Worm (Caenorhabditis elegans) whole organism, L4 larva: ENCODE results near the gene ceh-86.
A peak's percentile ranks its signal among the peaks of the same experiment; 100 is the strongest.

Experiments used
- F10B5.3 ChIP-seq: sonication (generic microtip); optimal IDR thresholded peaks from 2 replicates; lab custom pipeline; 2016; ENCODE audit warnings: mild to moderate bottlenecking, missing genetic modification characterization, missing compliant biosample characterization
- F26F4.8 ChIP-seq: fragments of 200-800 bp; sonication (Bioruptor generic); conservative IDR thresholded peaks from 2 replicates; pipeline ENCODE4 v1.3.6; 2022; ENCODE audit warnings: missing genetic modification characterization, missing compliant biosample characterization
- F44E2.7 ChIP-seq: fragments of 200-800 bp; sonication (Bioruptor generic); IDR thresholded peaks from 2 replicates; pipeline ENCODE4 v2.1.2; 2022; ENCODE audit warnings: missing genetic modification characterization, missing compliant biosample characterization
- Y48G9A.11 ChIP-seq: fragments of 200-800 bp; sonication (Bioruptor generic); IDR thresholded peaks from 2 replicates; pipeline ENCODE4 v1.3.6; 2022; ENCODE audit warnings: missing genetic modification reagents, missing genetic modification characterization, missing compliant biosample characterization
- ZK337.2 ChIP-seq: fragments of 200-800 bp; sonication (Bioruptor generic); IDR thresholded peaks from 2 replicates; pipeline ENCODE4 v1.3.6; 2022; ENCODE audit warnings: missing genetic modification reagents, missing genetic modification characterization, missing compliant biosample characterization
- ama-1 ChIP-seq: fragments of 150-350 bp; optimal IDR thresholded peaks from 2 replicates; lab custom pipeline; 2014; ENCODE audit warnings: inconsistent platforms, mixed read lengths
- ceh-20 ChIP-seq: fragments of 200-800 bp; sonication (Bioruptor generic); IDR thresholded peaks from 2 replicates; pipeline ENCODE4 v1.3.6; 2022; ENCODE audit warnings: missing genetic modification reagents, missing genetic modification characterization, missing compliant biosample characterization
- ceh-82 ChIP-seq: sonication (generic microtip); optimal IDR thresholded peaks from 2 replicates; lab custom pipeline; 2017; ENCODE audit warnings: missing biosample characterization, missing genetic modification characterization
- ces-1 ChIP-seq: fragments of 150-350 bp; sonication (generic microtip); optimal IDR thresholded peaks from 4 replicates; lab custom pipeline; 2014; ENCODE audit warnings: missing biosample characterization, missing genetic modification reagents, missing genetic modification characterization
- ctbp-1 ChIP-seq: fragments of 200-800 bp; sonication (Bioruptor generic); IDR thresholded peaks from 2 replicates; pipeline ENCODE4 v1.3.6; 2022; ENCODE audit warnings: missing genetic modification reagents, missing genetic modification characterization, missing compliant biosample characterization
- daf-12 ChIP-seq: fragments of 150-350 bp; optimal IDR thresholded peaks from 2 replicates; lab custom pipeline; 2014; ENCODE audit warnings: missing biosample characterization, missing genetic modification reagents, missing genetic modification characterization
- daf-16 ChIP-seq, 3 experiments: sonication (generic microtip); optimal IDR thresholded peaks; 2 replicates each; lab custom pipeline; 2016 to 2017; ENCODE audit warnings: missing genetic modification characterization in 3 of 3, missing genetic modification reagents in 3 of 3, mild to moderate bottlenecking in 2 of 3, missing compliant biosample characterization in 2 of 3, missing biosample characterization in 1 of 3, moderate library complexity in 1 of 3
- dmd-6 ChIP-seq: fragments of 200-800 bp; sonication (Bioruptor generic); IDR thresholded peaks from 2 replicates; pipeline ENCODE4 v1.3.6; 2022; ENCODE audit warnings: missing genetic modification reagents, missing genetic modification characterization, missing compliant biosample characterization
- dpl-1 ChIP-seq: fragments of 150-350 bp; optimal IDR thresholded peaks from 2 replicates; lab custom pipeline; 2014; ENCODE audit warnings: missing biosample characterization, missing genetic modification reagents, missing genetic modification characterization
- egl-27 ChIP-seq: sonication (generic microtip); optimal IDR thresholded peaks from 3 replicates; lab custom pipeline; 2017; ENCODE audit warnings: missing biosample characterization, missing genetic modification reagents, missing genetic modification characterization
- egl-43 ChIP-seq: fragments of 200-800 bp; sonication (Bioruptor generic); IDR thresholded peaks from 2 replicates; pipeline ENCODE4 v1.3.6; 2022; ENCODE audit warnings: missing genetic modification reagents, missing genetic modification characterization, missing compliant biosample characterization
- fos-1 ChIP-seq: fragments of 150-350 bp; optimal IDR thresholded peaks from 2 replicates; lab custom pipeline; 2014; ENCODE audit warnings: missing biosample characterization, missing genetic modification characterization
- gei-8 ChIP-seq: fragments of 200-800 bp; sonication (Bioruptor generic); optimal IDR thresholded peaks from 2 replicates; lab custom pipeline; 2018; ENCODE audit warnings: mild to moderate bottlenecking, missing genetic modification characterization, missing compliant biosample characterization
- hlh-30 ChIP-seq: sonication (generic microtip); optimal IDR thresholded peaks from 2 replicates; lab custom pipeline; 2017; ENCODE audit warnings: antibody characterized with exemption, mild to moderate bottlenecking, missing genetic modification characterization, missing compliant biosample characterization; ENCODE audit not compliant: insufficient read depth
- lin-13 ChIP-seq: fragments of 150-350 bp; optimal IDR thresholded peaks from 2 replicates; lab custom pipeline; 2014; ENCODE audit warnings: missing biosample characterization, missing genetic modification reagents, missing genetic modification characterization
- lin-15B ChIP-seq: fragments of 150-350 bp; sonication (generic microtip); optimal IDR thresholded peaks from 3 replicates; lab custom pipeline; 2014; ENCODE audit warnings: missing biosample characterization, missing genetic modification characterization
- lin-29 ChIP-seq: fragments of 200-800 bp; sonication (Bioruptor generic); IDR thresholded peaks from 2 replicates; pipeline ENCODE4 v1.3.6; 2022; ENCODE audit warnings: missing genetic modification reagents, missing genetic modification characterization, missing compliant biosample characterization
- lin-38 ChIP-seq: fragments of 200-800 bp; sonication (Bioruptor generic); IDR thresholded peaks from 2 replicates; pipeline ENCODE4 v1.3.6; 2022; ENCODE audit warnings: missing genetic modification reagents, missing genetic modification characterization, missing compliant biosample characterization
- lin-39 ChIP-seq: fragments of 150-350 bp; optimal IDR thresholded peaks from 2 replicates; lab custom pipeline; 2014; ENCODE audit warnings: missing biosample characterization, missing genetic modification reagents, missing genetic modification characterization
- lsy-2 ChIP-seq, 2 experiments: fragments of 150-350 bp in 1 of 2; sonication (generic microtip) in 1 of 2; optimal IDR thresholded peaks; 2 replicates each; lab custom pipeline; 2014 to 2017; ENCODE audit warnings: missing biosample characterization in 2 of 2, missing genetic modification characterization in 2 of 2
- madf-5 ChIP-seq, 2 experiments: fragments of 200-800 bp; sonication (Bioruptor generic); IDR thresholded peaks; 2 replicates each; pipeline ENCODE4 v1.3.6; 2022; ENCODE audit warnings: missing compliant biosample characterization in 2 of 2, missing genetic modification characterization in 2 of 2
- mep-1 ChIP-seq: fragments of 150-350 bp; sonication (generic microtip); optimal IDR thresholded peaks from 3 replicates; lab custom pipeline; 2014; ENCODE audit warnings: missing biosample characterization, missing genetic modification characterization
- nhr-102 ChIP-seq: sonication (generic microtip); optimal IDR thresholded peaks from 2 replicates; lab custom pipeline; 2016; ENCODE audit warnings: mild to moderate bottlenecking, missing genetic modification characterization, moderate library complexity, missing compliant biosample characterization
- nhr-11 ChIP-seq: fragments of 150-350 bp; optimal IDR thresholded peaks from 2 replicates; lab custom pipeline; 2014; ENCODE audit warnings: missing biosample characterization, missing genetic modification characterization
- nhr-237 ChIP-seq: sonication (generic microtip); optimal IDR thresholded peaks from 2 replicates; lab custom pipeline; 2017; ENCODE audit warnings: missing biosample characterization, missing genetic modification characterization
- nhr-41 ChIP-seq: fragments of 200-800 bp; sonication (Bioruptor generic); IDR thresholded peaks from 2 replicates; pipeline ENCODE4 v1.3.6; 2022; ENCODE audit warnings: missing genetic modification reagents, missing genetic modification characterization, missing compliant biosample characterization
- nhr-48 ChIP-seq: sonication (generic microtip); optimal IDR thresholded peaks from 2 replicates; lab custom pipeline; 2016; ENCODE audit warnings: mild to moderate bottlenecking, missing genetic modification characterization, missing compliant biosample characterization
- nhr-6 ChIP-seq: fragments of 150-350 bp; optimal IDR thresholded peaks from 2 replicates; lab custom pipeline; 2014; ENCODE audit warnings: missing biosample characterization, missing genetic modification characterization
- rbr-2 ChIP-seq: sonication (generic microtip); optimal IDR thresholded peaks from 2 replicates; lab custom pipeline; 2016; ENCODE audit warnings: missing genotype, missing genetic modification characterization, missing compliant biosample characterization
- set-16 ChIP-seq: fragments of 200-800 bp; sonication (Bioruptor generic); IDR thresholded peaks from 2 replicates; pipeline ENCODE4 v1.3.6; 2022; ENCODE audit warnings: missing genetic modification reagents, missing genetic modification characterization, missing compliant biosample characterization
- skn-1 ChIP-seq: fragments of 150-350 bp; optimal IDR thresholded peaks from 2 replicates; lab custom pipeline; 2014; ENCODE audit warnings: missing biosample characterization, missing genetic modification characterization
- snpc-1.2 ChIP-seq: fragments of 200-800 bp; sonication (Bioruptor generic); IDR thresholded peaks from 2 replicates; pipeline ENCODE4 v1.3.6; 2022; ENCODE audit warnings: missing genetic modification reagents, missing genetic modification characterization, missing compliant biosample characterization
- snpc-4 ChIP-seq: fragments of 150-350 bp; optimal IDR thresholded peaks from 2 replicates; lab custom pipeline; 2014; ENCODE audit warnings: missing biosample characterization, missing genetic modification characterization
- unc-130 ChIP-seq: sonication (generic microtip); optimal IDR thresholded peaks from 2 replicates; lab custom pipeline; 2016; ENCODE audit warnings: missing genetic modification reagents, missing genetic modification characterization, missing compliant biosample characterization
- zag-1 ChIP-seq: fragments of 150-350 bp; optimal IDR thresholded peaks from 2 replicates; lab custom pipeline; 2014; ENCODE audit warnings: missing biosample characterization, missing genetic modification characterization
- zfp-2 ChIP-seq: sonication (generic microtip); optimal IDR thresholded peaks from 2 replicates; lab custom pipeline; 2016; ENCODE audit warnings: mild to moderate bottlenecking, missing genetic modification characterization, missing compliant biosample characterization
- zip-11 ChIP-seq: fragments of 200-800 bp; sonication (Bioruptor generic); IDR thresholded peaks from 2 replicates; pipeline ENCODE4 v1.3.6; 2022; ENCODE audit warnings: missing genetic modification characterization, missing compliant biosample characterization
- zip-2 ChIP-seq: fragments of 150-350 bp; optimal IDR thresholded peaks from 2 replicates; lab custom pipeline; 2014; ENCODE audit warnings: missing biosample characterization, missing genetic modification characterization

ceh-86 gene

DNA sequence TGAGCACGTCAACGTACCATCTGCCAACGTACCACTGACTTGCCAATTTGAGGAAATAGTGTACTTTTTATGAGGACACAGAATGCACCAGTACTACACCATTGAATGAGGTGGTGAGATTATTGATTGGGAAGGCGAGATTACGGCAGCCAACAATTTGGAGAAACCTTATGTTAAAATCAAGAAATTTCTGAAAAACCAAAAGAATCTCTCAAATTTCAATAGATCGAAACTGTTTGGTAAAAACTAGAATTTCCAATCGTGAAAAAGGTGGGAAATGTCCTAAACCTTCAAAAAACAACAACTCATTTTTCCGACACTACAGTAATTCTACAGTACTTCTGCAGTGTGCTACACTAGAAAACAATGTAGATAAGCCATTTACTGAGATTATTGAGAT, at the start of gene ceh-86:
Gene ceh-86, minus strand, starts transcription at position 101 of the 400 bp plus-strand sequence.
- TF ChIP-seq nhr-48 (tag; lab: Kevin White, UChicago) (no peak), nhr-102 (tag; lab: Kevin White, UChicago) (no peak)

ce11 chrII:2481621-2482020, 49.7 kb upstream of the ceh-86 start, which contains the start of gene F53G2.2:
F53G2.2 (plus strand) TSS chrII:2481921.
- TF ChIP-seq F44E2.7 (GFP tag; lab: Robert Waterston, UW) (no peak), egl-27 (tag; lab: Kevin White, UChicago) (no peak), F26F4.8 (GFP tag; lab: Robert Waterston, UW) (no peak), madf-5 (GFP tag; IDR thresholded peaks at IDR 0.05; lab: Robert Waterston, UW) (no peak), nhr-41 (GFP tag; lab: Robert Waterston, UW) (no peak), gei-8 (GFP tag; lab: Kevin White, UChicago) (no peak), egl-43 (GFP tag; lab: Robert Waterston, UW) (no peak), set-16 (no peak), ces-1 (no peak), mep-1 (no peak), rbr-2 (no peak), nhr-237 (tag; lab: Kevin White, UChicago) (no peak), dmd-6 (GFP tag; lab: Robert Waterston, UW) (no peak), ceh-20 (GFP tag; lab: Robert Waterston, UW) (no peak), lin-13 (no peak), ama-1 (no peak), skn-1 (tag; lab: Kevin White, UChicago) (no peak), lin-15B (no peak)
- TF ChIP-seq, all 104 proteins: peak for 0

DNA sequence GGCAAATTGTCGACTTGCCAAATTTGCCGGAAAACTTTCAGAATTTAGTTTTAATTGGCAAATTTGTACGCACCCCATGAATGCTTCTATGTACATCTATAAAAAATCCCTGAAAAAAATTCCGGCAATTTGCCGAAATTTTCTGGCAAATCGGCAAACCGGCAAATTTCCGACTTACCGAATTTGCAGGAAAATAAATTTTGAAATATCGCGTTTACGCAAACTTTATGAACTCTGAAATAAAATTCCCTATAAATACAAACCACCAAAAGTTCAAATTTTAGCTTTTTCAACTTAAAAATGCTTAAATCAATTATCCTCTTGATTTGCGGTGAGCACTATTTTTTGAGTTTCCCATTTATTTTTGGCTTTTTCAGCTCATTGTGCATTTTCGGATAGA, 48.2 kb upstream of the ceh-86 start, which contains the start of gene F53G2.3:
Gene F53G2.3, plus strand, starts transcription at position 301 of the 400 bp plus-strand sequence.
- TF ChIP-seq snpc-4 (tag; lab: Kevin White, UChicago) = no peak
- TF ChIP-seq daf-12 = no peak
- TF ChIP-seq egl-43 (GFP tag; lab: Robert Waterston, UW) = no peak
- TF ChIP-seq ces-1 = no peak

- no peak for TF ChIP-seq ctbp-1 (GFP tag; lab: Robert Waterston, UW)
- TF ChIP-seq Y48G9A.11 (GFP tag; lab: Robert Waterston, UW) = no peak
- no peak for TF ChIP-seq snpc-1.2 (GFP tag; lab: Robert Waterston, UW)
- TF ChIP-seq lin-38 (GFP tag; lab: Robert Waterston, UW) = peak; percentile 45
- TF ChIP-seq ceh-82 (tag; lab: Kevin White, UChicago) = no peak
- no peak for TF ChIP-seq lin-29 (GFP tag; lab: Robert Waterston, UW)
- no peak for TF ChIP-seq zfp-2 (tag; lab: Kevin White, UChicago)
- peak; percentile 30 for TF ChIP-seq dpl-1
- TF ChIP-seq hlh-30 (tag; lab: Kevin White, UChicago) = no peak
- no peak for TF ChIP-seq ZK337.2 (GFP tag; lab: Robert Waterston, UW)
- no peak for TF ChIP-seq lin-39 (tag; lab: Kevin White, UChicago)
- TF ChIP-seq daf-16 (GFP tag; optimal IDR thresholded peaks at IDR 0.05; lab: Kevin White, UChicago) = no peak
- TF ChIP-seq daf-16 (tag; optimal IDR thresholded peaks at IDR 0.05; lab: Kevin White, UChicago) = no peak
- no peak for TF ChIP-seq zip-11
- TF ChIP-seq lsy-2 (tag; optimal IDR thresholded peaks at IDR 0.05; lab: Kevin White, UChicago) = no peak
- no peak for TF ChIP-seq zip-2 (tag; lab: Kevin White, UChicago)
- no peak for TF ChIP-seq F10B5.3 (tag; lab: Kevin White, UChicago)
- TF ChIP-seq zag-1 (tag; lab: Kevin White, UChicago) = no peak
- TF ChIP-seq nhr-11 (tag; lab: Kevin White, UChicago) = no peak
- TF ChIP-seq unc-130 (GFP tag; lab: Kevin White, UChicago) = peak; percentile 10
- TF ChIP-seq fos-1 (tag; lab: Kevin White, UChicago) = no peak
- TF ChIP-seq nhr-6 (tag; lab: Kevin White, UChicago) = no peak
- no peak for TF ChIP-seq skn-1 (tag; lab: Kevin White, UChicago)
- no peak for TF ChIP-seq F44E2.7 (GFP tag; lab: Robert Waterston, UW)
These were observed 47.2 kb upstream of the ceh-86 start, which contains the start of gene F53G2.12 for ce11 chrII:2479047-2479446. F53G2.12 (minus strand) TSS chrII:2479090.
